Worm (Caenorhabditis elegans) whole organism, midembryonic: Measurements from ENCODE around the gene zyg-11.

Source experiments
- T22C8.4 ChIP-seq: fragments of 200-800 bp; sonication (Bioruptor generic); IDR thresholded peaks from 2 replicates; pipeline ENCODE4 v1.3.6; 2022; ENCODE audit warnings: missing genetic modification characterization, missing compliant biosample characterization
- cog-1 ChIP-seq: sonication (generic microtip); optimal IDR thresholded peaks from 2 replicates; lab custom pipeline; 2016; ENCODE audit warnings: missing genetic modification characterization, missing compliant biosample characterization
- flt-1 ChIP-seq: fragments of 200-800 bp; sonication (Bioruptor generic); IDR thresholded peaks from 2 replicates; pipeline ENCODE4 v1.3.6; 2022; ENCODE audit warnings: missing genetic modification characterization, missing compliant biosample characterization
- klf-2 ChIP-seq: fragments of 200-800 bp; sonication (Bioruptor generic); conservative IDR thresholded peaks from 2 replicates; pipeline ENCODE4 v1.3.6; 2022; ENCODE audit warnings: missing genetic modification reagents, missing genetic modification characterization, missing compliant biosample characterization
- med-1 ChIP-seq: sonication (generic microtip); optimal IDR thresholded peaks from 2 replicates; lab custom pipeline; 2017; ENCODE audit warnings: missing genetic modification characterization, mild to moderate bottlenecking, missing compliant biosample characterization, antibody characterized with exemption, missing genetic modification reagents; ENCODE audit not compliant: insufficient read depth
- ref-1 ChIP-seq: fragments of 200-800 bp; sonication (Bioruptor generic); conservative IDR thresholded peaks from 2 replicates; pipeline ENCODE4 v1.3.6; 2022; ENCODE audit warnings: missing genetic modification reagents, missing genetic modification characterization, missing compliant biosample characterization
- tab-1 ChIP-seq: fragments of 200-800 bp; sonication (Bioruptor generic); IDR thresholded peaks from 2 replicates; pipeline ENCODE4 v1.3.6; 2022; ENCODE audit warnings: missing genetic modification characterization, missing compliant biosample characterization
- ztf-23 ChIP-seq: fragments of 200-800 bp; sonication (Bioruptor generic); IDR thresholded peaks from 2 replicates; pipeline ENCODE4 v1.3.6; 2022; ENCODE audit warnings: missing genetic modification reagents, missing genetic modification characterization, missing compliant biosample characterization
- ztf-29 ChIP-seq: fragments of 200-800 bp; sonication (Bioruptor generic); IDR thresholded peaks from 2 replicates; pipeline ENCODE4 v1.3.6; 2022; ENCODE audit warnings: missing genetic modification reagents, missing genetic modification characterization, missing compliant biosample characterization

DNA sequence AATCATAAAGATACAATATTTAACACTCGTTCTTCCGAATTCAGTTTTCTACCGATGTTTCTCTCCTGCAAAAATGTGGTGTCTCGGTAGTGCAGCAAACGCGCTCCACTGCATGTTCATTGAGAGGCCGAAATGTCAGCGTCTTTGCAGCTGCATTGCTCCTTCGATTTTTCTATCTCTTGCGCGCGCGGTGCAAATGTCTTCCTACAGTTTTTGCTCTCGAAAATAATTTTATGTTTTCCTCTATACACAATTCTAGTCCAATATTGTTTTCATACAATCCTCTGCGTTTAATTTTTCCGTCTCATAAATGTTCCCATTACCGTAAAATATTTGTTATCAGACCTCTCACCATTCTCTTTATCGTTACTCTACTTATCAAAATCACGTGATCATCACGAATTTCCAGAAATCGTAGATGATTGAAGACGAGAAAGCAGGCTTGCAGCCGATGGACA lies 44.9 kb downstream of the zyg-11 start, which contains the start of gene ufd-2:
- TF ChIP-seq klf-2 (GFP tag; lab: Robert Waterston, UW) (no peak), flt-1 (GFP tag; lab: Robert Waterston, UW) (no peak), med-1 (no peak), tab-1 (no peak), cog-1 (peak; percentile 14), ztf-23 (GFP tag; lab: Robert Waterston, UW) (no peak), T22C8.4 (GFP tag; lab: Robert Waterston, UW) (no peak), ref-1 (GFP tag; lab: Robert Waterston, UW) (no peak), ztf-29 (GFP tag; lab: Robert Waterston, UW) (no peak)
